Fruit fly (Drosophila melanogaster): ENCODE results near the gene CG32563.
A peak's percentile ranks its signal among the peaks of the same experiment; 100 is the strongest.

Gene CG32563

dm6 chrX:17249326-17249725, 41.1 kb downstream of the CG32563 start, which contains the start of gene CG8675 (continued):
- no peak for TF ChIP-seq chinmo (GFP tag; IDR thresholded peaks at IDR 0.05; ENCODE audit: partially characterized antibody)
- no peak for TF ChIP-seq oc (tag; optimal IDR thresholded peaks at IDR 0.05)
- TF ChIP-seq HLHmδ (GFP tag; optimal IDR thresholded peaks at IDR 0.05), result no peak
- TF ChIP-seq CG8944 (GFP tag; optimal IDR thresholded peaks at IDR 0.05), result no peak
- TF ChIP-seq Sry-β (GFP tag; optimal IDR thresholded peaks at IDR 0.05), result no peak
- TF ChIP-seq CG4617 (GFP tag; optimal IDR thresholded peaks at IDR 0.05; ENCODE audit: borderline replicate concordance), result peak; percentile 65
- TF ChIP-seq TFAM (GFP tag; optimal IDR thresholded peaks at IDR 0.05), result no peak
- no peak for TF ChIP-seq kay (GFP tag; optimal IDR thresholded peaks at IDR 0.05)
- TF ChIP-seq exex (tag; optimal IDR thresholded peaks at IDR 0.05), result no peak
- peak; percentile 18 for TF ChIP-seq CG33213 (GFP tag; optimal IDR thresholded peaks at IDR 0.05)
- no peak for TF ChIP-seq ap (GFP tag; IDR thresholded peaks at IDR 0.05)
- no peak for TF ChIP-seq CG8478 (optimal IDR thresholded peaks at IDR 0.05)
- no peak for TF ChIP-seq sima (GFP tag; optimal IDR thresholded peaks at IDR 0.05)
- TF ChIP-seq Vsx1 (GFP tag; optimal IDR thresholded peaks at IDR 0.05), result no peak
- TF ChIP-seq CG12236 (GFP tag; optimal IDR thresholded peaks at IDR 0.05), result no peak
- no peak for TF ChIP-seq gce (GFP tag; IDR thresholded peaks at IDR 0.05)
- no peak for TF ChIP-seq CG2875 (GFP tag; optimal IDR thresholded peaks at IDR 0.05)
- TF ChIP-seq dan (GFP tag; IDR thresholded peaks at IDR 0.05), result no peak
- TF ChIP-seq az2 (GFP tag; optimal IDR thresholded peaks at IDR 0.05), result no peak
- TF ChIP-seq CG2116 (GFP tag; optimal IDR thresholded peaks at IDR 0.05), result peak; percentile 9
- TF ChIP-seq Hr3 (GFP tag; optimal IDR thresholded peaks at IDR 0.05), result no peak
- no peak for TF ChIP-seq CG10274 (GFP tag; optimal IDR thresholded peaks at IDR 0.05)
- TF ChIP-seq CG17612 (GFP tag; IDR thresholded peaks at IDR 0.05), result no peak
- TF ChIP-seq CG6272 (GFP tag; IDR thresholded peaks at IDR 0.05), result no peak
- no peak for TF ChIP-seq CG6683 (GFP tag; optimal IDR thresholded peaks at IDR 0.05)
- peak; percentile 40 for TF ChIP-seq HmgZ (tag; optimal IDR thresholded peaks at IDR 0.05)
- TF ChIP-seq pan (optimal IDR thresholded peaks at IDR 0.05), result no peak
- no peak for TF ChIP-seq pan (GFP tag; optimal IDR thresholded peaks at IDR 0.05 in 1 of 2, IDR thresholded peaks at IDR 0.05 in 1 of 2)
- TF ChIP-seq CG13296 (GFP tag; optimal IDR thresholded peaks at IDR 0.05), result no peak
- TF ChIP-seq CG8089 (GFP tag; optimal IDR thresholded peaks at IDR 0.05), result no peak
- no peak for TF ChIP-seq tx (GFP tag; optimal IDR thresholded peaks at IDR 0.05)
- TF ChIP-seq Dref (GFP tag; IDR thresholded peaks at IDR 0.05), result peak; percentile 43; the same call in 1 of the 2 replicates
- TF ChIP-seq CG12071 (GFP tag; optimal IDR thresholded peaks at IDR 0.05), result no peak
- no peak for TF ChIP-seq Hr51 (GFP tag; optimal IDR thresholded peaks at IDR 0.05)
- no peak for TF ChIP-seq pb (GFP tag; optimal IDR thresholded peaks at IDR 0.05)
- TF ChIP-seq ara (GFP tag; IDR thresholded peaks at IDR 0.05), result no peak
- no peak for TF ChIP-seq CG2678 (tag; optimal IDR thresholded peaks at IDR 0.05)
- TF ChIP-seq CG11085 (GFP tag; IDR thresholded peaks at IDR 0.05), result no peak
- TF ChIP-seq vfl (GFP tag; optimal IDR thresholded peaks at IDR 0.05), result no peak
- TF ChIP-seq sc (optimal IDR thresholded peaks at IDR 0.05), result no peak
- TF ChIP-seq sc (GFP tag; optimal IDR thresholded peaks at IDR 0.05), result no peak
- TF ChIP-seq CG10431 (GFP tag; optimal IDR thresholded peaks at IDR 0.05), result no peak
- peak; percentile 85 for TF ChIP-seq ewg (GFP tag; optimal IDR thresholded peaks at IDR 0.05)
- TF ChIP-seq CG15601 (tag; optimal IDR thresholded peaks at IDR 0.05), result no peak
- TF ChIP-seq chif (GFP tag; optimal IDR thresholded peaks at IDR 0.05), result no peak
- TF ChIP-seq E2f2 (GFP tag; IDR thresholded peaks at IDR 0.05), result peak; percentile 31; the same call in 1 of the 2 replicates
- no peak for TF ChIP-seq en (GFP tag; optimal IDR thresholded peaks at IDR 0.05)
- TF ChIP-seq Sry-δ (GFP tag; optimal IDR thresholded peaks at IDR 0.05), result peak; percentile 14
- no peak for TF ChIP-seq fd3F (GFP tag; optimal IDR thresholded peaks at IDR 0.05)
- no peak for TF ChIP-seq CkIIα-i1 (GFP tag; IDR thresholded peaks at IDR 0.05)
- no peak for TF ChIP-seq Lim3 (GFP tag; IDR thresholded peaks at IDR 0.05)
- no peak for TF ChIP-seq Nf-YA (GFP tag; IDR thresholded peaks at IDR 0.05)
- TF ChIP-seq CG3838 (GFP tag; optimal IDR thresholded peaks at IDR 0.05), result no peak
